Worm (Caenorhabditis elegans) whole organism, L1 larva: ENCODE measurements around the gene srz-19.

ENCODE experiments used
- mdl-1 ChIP-seq, 2 experiments: fragments of 150-350 bp; optimal IDR thresholded peaks; 2 replicates each; lab custom pipeline; 2014 to 2017; ENCODE audit warnings: missing biosample characterization in 2 of 2, missing genetic modification characterization in 2 of 2, inconsistent platforms in 1 of 2
- nhr-11 ChIP-seq: fragments of 150-350 bp; optimal IDR thresholded peaks from 2 replicates; lab custom pipeline; 2014; ENCODE audit warnings: missing biosample characterization, missing genetic modification characterization

ce11 chrIV:3944459-3944858 is 24.9 kb downstream of the srz-19 start, which contains the start of gene clec-72:
- no peak for TF ChIP-seq nhr-11 (tag; lab: Kevin White, UChicago)
- TF ChIP-seq mdl-1 (tag; optimal IDR thresholded peaks at IDR 0.05; lab: Kevin White, UChicago) = no peak
